Fruit fly (Drosophila melanogaster) whole organism, pupa: ENCODE data around the gene EAChm.

Experiments used
- CG10348 ChIP-seq: fragments of 200-800 bp; sonication (Bioruptor generic); IDR thresholded peaks from 2 replicates; pipeline ENCODE4 v1.3.6; 2022; ENCODE audit warnings: missing biosample characterization, missing genetic modification characterization
- CG13204 ChIP-seq: fragments of 200-800 bp; sonication (Bioruptor generic); optimal IDR thresholded peaks from 2 replicates; lab custom pipeline; 2018; ENCODE audit warnings: missing biosample characterization, mild to moderate bottlenecking, missing genetic modification characterization, moderate library complexity
- CG14655 ChIP-seq: fragments of 200-800 bp; sonication (Bioruptor generic); optimal IDR thresholded peaks from 3 replicates; lab custom pipeline; 2017; ENCODE audit warnings: mild to moderate bottlenecking, missing biosample characterization, missing genetic modification reagents, missing genetic modification characterization
- CG32121 ChIP-seq: fragments of 200-800 bp; sonication (Bioruptor generic); IDR thresholded peaks from 2 replicates; pipeline ENCODE4 v1.3.6; 2022; ENCODE audit warnings: missing biosample characterization, missing genetic modification characterization
- CG34367 ChIP-seq: fragments of 200-800 bp; sonication (Bioruptor generic); optimal IDR thresholded peaks from 2 replicates; lab custom pipeline; 2018; ENCODE audit warnings: missing biosample characterization, mild to moderate bottlenecking, missing genetic modification characterization
- CG8301 ChIP-seq: fragments of 200-800 bp; sonication (Bioruptor generic); optimal IDR thresholded peaks from 2 replicates; lab custom pipeline; 2018; ENCODE audit warnings: missing biosample characterization, mild to moderate bottlenecking, missing genetic modification characterization
- D1 ChIP-seq: fragments of 200-800 bp; sonication (Bioruptor generic); optimal IDR thresholded peaks from 2 replicates; lab custom pipeline; 2018; ENCODE audit warnings: missing biosample characterization, mild to moderate bottlenecking, missing genetic modification characterization, moderate library complexity
- EcR ChIP-seq: fragments of 200-800 bp; sonication (Bioruptor generic); optimal IDR thresholded peaks from 3 replicates; lab custom pipeline; 2019; ENCODE audit warnings: missing biosample characterization, missing genetic modification characterization, mild to moderate bottlenecking, moderate library complexity, missing genetic modification reagents
- Ets98B ChIP-seq: fragments of 200-800 bp; sonication (Bioruptor generic); IDR thresholded peaks from 2 replicates; pipeline ENCODE4 v1.3.6; 2022; ENCODE audit warnings: missing biosample characterization, missing genetic modification characterization
- Pif1A ChIP-seq: fragments of 200-800 bp; sonication (Bioruptor generic); optimal IDR thresholded peaks from 3 replicates; lab custom pipeline; 2016; ENCODE audit warnings: missing biosample characterization, missing genetic modification characterization
- Pif1B ChIP-seq: fragments of 200-800 bp; sonication (Bioruptor generic); optimal IDR thresholded peaks from 3 replicates; lab custom pipeline; 2016; ENCODE audit warnings: missing biosample characterization, missing genetic modification characterization
- Snoo ChIP-seq: fragments of 200-800 bp; sonication (Bioruptor generic); optimal IDR thresholded peaks from 3 replicates; lab custom pipeline; 2017; ENCODE audit warnings: missing biosample characterization, mild to moderate bottlenecking, missing genetic modification characterization, inconsistent platforms
- gl ChIP-seq: fragments of 200-800 bp; sonication (Bioruptor generic); optimal IDR thresholded peaks from 2 replicates; lab custom pipeline; 2018; ENCODE audit warnings: missing biosample characterization, mild to moderate bottlenecking, missing genetic modification characterization
- rn ChIP-seq: fragments of 200-800 bp; sonication (Bioruptor generic); IDR thresholded peaks from 2 replicates; pipeline ENCODE4 v1.3.6; 2022; ENCODE audit warnings: missing biosample characterization, missing genetic modification characterization

dm6 chr3L:15005085-15005484, 49.5 kb upstream of the EAChm start:
- TF ChIP-seq CG10348 (GFP tag; lab: Robert Waterston, UW) (no peak), CG32121 (peak; percentile 69), CG14655 (no peak), CG13204 (GFP tag; lab: Kevin White, UChicago) (no peak), Ets98B (GFP tag; lab: Robert Waterston, UW) (peak; percentile 79), Pif1A (GFP tag; lab: Kevin White, UChicago) (peak; percentile 41), D1 (no peak), gl (no peak), rn (GFP tag; lab: Robert Waterston, UW) (0 out of 2 replicates have a peak, but pooled peaks have one; percentile 40), Pif1B (no peak), CG34367 (tag; lab: Kevin White, UChicago) (peak; percentile 45), CG8301 (tag; lab: Kevin White, UChicago) (peak; percentile 54), EcR (GFP tag; lab: Kevin White, UChicago) (no peak), Snoo (no peak)
